Fruit fly (Drosophila melanogaster) S2 (cell line): ENCODE data around the gene Ltn1.

Experiments used
- CG8478 ChIP-seq: fragments of >200 bp; optimal IDR thresholded peaks from 2 replicates; lab custom pipeline; 2018
- CTCF ChIP-seq, 2 experiments: fragments of >200 bp; optimal IDR thresholded peaks; 2 replicates each; lab custom pipeline; 2018

The Ltn1 gene

DNA sequence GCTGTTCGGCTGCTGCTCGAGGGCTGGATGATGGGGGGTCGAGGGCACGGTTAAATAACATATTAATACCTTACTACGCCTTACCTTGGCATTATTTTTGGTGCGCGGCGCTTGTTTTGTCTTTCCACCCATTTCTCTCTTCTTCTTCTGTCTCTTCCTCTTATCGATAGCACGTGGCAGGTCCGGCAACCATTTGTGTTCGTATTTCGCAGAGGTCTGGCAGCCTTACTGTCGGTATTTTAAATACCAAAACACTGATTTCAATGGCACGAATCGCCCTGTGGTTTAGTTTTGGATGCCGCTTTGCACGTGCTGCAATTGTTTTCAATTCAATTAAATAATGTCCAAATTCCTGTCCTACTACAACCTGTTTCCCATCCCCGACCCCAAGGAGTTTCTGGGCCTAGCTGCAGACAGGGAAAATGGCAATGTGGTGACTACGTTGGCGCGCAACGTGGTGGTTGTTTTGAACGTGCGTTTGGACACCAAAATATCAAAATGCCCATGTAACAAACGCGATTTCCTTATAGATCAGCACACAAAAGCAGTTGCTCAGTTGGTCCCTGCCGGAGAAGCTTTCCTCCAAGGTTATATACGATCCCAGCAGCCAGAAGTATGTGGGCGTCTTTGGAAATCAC, at the start of gene Ltn1, which contains the start of gene CG9300:
TSS of gene Ltn1 (minus strand) at position 155 of the 638 bp plus-strand sequence.
TSS of gene CG9300 (plus strand) at position 285 of the 638 bp plus-strand sequence.
- no peak for TF ChIP-seq CG8478 (lab: Kevin White, UChicago)
- peak in 1 of 2 experiments; percentile 39 for TF ChIP-seq CTCF (optimal IDR thresholded peaks at IDR 0.05; lab: Kevin White, UChicago)

DNA sequence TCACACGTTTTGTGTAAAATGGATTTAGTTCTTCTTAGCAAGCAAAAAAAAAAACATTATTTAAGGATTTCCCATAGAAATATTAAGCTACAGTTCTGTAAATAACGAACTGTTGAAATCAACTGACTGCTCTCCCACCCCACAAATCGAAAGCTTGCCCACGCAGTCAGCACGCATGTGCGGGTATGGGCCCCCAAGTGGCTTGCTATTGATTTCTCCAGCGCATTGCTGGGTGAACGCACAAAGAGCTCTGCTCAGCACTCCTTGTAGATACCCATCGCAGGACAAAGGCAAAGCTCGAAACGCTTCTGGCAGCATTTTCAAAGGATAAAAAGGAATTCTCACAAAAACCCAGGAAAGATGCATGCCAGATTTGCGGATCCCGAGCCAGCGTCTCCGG, 49.3 kb upstream of the Ltn1 start, which contains the start of gene CG9368:
TSS of gene CG9368 (plus strand) at position 221 of the 400 bp plus-strand sequence.
- TF ChIP-seq CTCF (optimal IDR thresholded peaks at IDR 0.05; lab: Kevin White, UChicago) (no peak), CG8478 (lab: Kevin White, UChicago) (no peak)

DNA sequence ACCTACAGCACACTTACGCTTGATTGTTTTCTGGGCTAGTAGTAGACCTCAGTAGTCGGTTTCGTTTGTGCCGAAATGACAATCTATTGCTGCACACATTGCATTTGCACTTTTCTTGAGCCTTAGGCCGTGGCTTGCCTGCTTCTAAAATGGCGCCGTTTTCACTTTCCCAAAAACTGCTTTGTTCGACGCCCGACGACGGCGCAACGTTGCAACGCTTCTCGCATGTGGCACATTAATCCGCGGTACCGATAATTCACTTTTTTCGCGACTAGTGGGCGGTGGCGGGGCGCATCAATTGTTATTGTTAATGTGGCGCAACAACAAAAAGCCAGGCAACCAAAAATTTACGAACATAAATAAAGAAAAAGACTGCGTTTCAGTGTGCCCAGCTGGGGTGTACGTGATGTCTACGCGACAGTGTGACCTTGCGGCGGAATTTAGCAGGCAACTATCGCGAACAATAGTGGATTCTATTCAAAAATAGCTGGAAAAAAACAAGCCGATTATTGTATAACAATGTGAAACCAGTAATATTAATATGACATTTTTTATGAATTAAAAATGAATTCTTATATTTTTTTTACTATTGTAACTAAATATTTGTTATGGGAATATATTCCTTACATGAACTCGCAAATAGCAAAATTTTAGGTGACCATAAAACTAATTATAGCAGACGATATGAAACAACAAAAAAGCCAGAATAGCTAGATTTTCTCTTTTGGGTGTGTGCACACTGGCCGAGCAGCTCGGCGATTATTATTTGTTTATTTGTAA, 46.5 kb upstream of the Ltn1 start, which contains the start of the genes ash1 and Taf6:
TSS of gene ash1 (minus strand) at position 387 of the 780 bp plus-strand sequence.
TSS of gene Taf6 (plus strand) at position 720 of the 780 bp plus-strand sequence.
- no peak for TF ChIP-seq CG8478 (lab: Kevin White, UChicago)
- no peak for TF ChIP-seq CTCF (optimal IDR thresholded peaks at IDR 0.05; lab: Kevin White, UChicago)

DNA sequence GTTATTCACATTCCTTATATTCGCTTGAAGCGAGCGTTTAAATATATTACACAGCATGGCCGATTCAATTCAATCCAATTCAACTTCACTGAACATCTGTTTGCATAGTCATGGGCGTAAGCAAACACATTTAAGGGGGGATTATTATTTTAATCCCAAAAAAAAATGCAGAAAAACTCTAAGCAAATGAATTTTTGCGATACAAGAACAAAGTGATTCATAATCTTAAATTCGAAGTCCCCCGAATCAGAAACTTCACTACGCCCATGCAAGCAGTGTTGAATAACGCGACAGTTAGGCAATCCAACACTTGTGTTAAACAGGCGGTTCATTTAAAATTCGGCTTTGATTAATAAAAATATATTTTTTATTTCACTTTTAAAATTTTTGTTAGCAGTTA, 38.3 kb upstream of the Ltn1 start, which contains the start of gene CG14100:
TSS of gene CG14100 (minus strand) at position 103 of the 400 bp plus-strand sequence.
- TF ChIP-seq CTCF (optimal IDR thresholded peaks at IDR 0.05; lab: Kevin White, UChicago), result no peak
- no peak for TF ChIP-seq CG8478 (lab: Kevin White, UChicago)

DNA sequence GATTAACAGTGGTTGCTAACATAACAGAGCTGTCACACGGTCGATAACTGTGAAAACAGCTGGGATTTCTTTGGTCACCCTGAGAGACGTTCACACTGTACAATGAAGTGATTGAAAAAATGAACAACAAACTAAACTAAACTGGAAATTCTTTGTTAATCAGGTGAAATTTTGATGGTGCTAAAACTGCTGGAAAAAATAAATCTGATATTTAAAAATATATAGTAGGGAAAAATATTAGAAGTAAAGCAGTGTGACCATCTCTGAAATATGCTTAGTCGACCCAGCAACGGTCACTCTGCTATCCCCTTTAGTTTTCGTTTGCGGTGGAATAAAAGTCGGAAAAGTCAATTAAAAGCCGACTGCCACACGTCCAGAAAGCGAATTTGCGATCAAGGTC, 33.9 kb upstream of the Ltn1 start, which contains the start of the genes CG9231 and CG9330:
TSS of gene CG9231 (minus strand) at position 25 of the 400 bp plus-strand sequence.
TSS of gene CG9330 (plus strand) at position 275 of the 400 bp plus-strand sequence.
- TF ChIP-seq CG8478 (lab: Kevin White, UChicago) (no peak), CTCF (optimal IDR thresholded peaks at IDR 0.05; lab: Kevin White, UChicago) (no peak)

DNA sequence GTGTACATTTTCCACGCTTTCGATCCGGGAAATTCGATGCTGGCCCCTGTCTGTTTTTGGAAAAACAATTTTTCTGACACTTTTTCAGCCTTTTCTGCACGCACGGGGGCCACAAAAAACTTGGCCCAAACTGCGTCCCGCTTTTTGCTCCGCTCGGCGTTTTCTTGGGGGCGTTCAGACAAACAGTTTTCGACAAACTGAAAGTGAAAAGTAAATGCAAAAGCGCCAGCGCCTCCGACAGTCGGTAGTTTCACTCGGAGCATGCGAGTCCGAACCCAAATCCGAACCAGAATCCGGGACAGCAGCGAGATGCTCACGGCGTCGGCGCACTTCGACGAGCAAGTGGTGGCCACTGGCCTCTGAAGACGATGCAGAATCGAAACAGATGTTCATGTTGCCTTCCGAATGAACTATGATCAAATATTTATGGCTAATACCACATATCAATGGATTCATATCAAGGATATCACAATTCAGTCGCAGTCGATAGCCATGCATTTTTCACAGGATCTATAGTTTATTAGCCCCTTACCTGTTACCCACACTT, 32.4 kb upstream of the Ltn1 start, which contains the start of gene Shal:
TSS of gene Shal (minus strand) at position 200 of the 547 bp plus-strand sequence.
- no peak for TF ChIP-seq CTCF (optimal IDR thresholded peaks at IDR 0.05; lab: Kevin White, UChicago)
- TF ChIP-seq CG8478 (lab: Kevin White, UChicago), result no peak

DNA sequence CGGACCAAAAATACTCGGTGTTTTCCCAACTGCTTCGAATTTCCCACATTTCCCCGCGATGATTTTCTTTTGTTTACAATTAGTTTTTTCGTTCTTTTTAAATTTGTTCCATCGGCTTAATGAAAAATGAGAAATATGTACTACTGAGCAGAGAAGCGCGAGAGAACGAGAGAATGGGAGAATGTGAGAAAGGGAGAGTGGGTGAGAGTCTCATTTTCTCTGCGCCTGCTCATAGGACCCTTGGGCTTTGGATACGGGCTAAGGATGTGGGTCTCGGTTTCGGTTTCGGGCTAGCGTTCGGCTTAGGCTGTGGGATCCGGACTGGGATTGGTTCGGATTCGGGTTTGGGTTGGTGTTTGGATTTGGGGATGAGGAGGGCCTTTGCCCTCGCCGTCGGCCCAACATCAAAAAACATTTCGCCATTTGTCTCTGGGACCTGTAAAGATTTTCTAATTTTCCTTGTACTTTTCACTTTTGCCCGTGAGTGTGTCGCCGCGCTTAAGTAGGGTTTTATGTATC, 28.7 kb upstream of the Ltn1 start:
- TF ChIP-seq CG8478 (lab: Kevin White, UChicago) (no peak), CTCF (optimal IDR thresholded peaks at IDR 0.05; lab: Kevin White, UChicago) (no peak)

DNA sequence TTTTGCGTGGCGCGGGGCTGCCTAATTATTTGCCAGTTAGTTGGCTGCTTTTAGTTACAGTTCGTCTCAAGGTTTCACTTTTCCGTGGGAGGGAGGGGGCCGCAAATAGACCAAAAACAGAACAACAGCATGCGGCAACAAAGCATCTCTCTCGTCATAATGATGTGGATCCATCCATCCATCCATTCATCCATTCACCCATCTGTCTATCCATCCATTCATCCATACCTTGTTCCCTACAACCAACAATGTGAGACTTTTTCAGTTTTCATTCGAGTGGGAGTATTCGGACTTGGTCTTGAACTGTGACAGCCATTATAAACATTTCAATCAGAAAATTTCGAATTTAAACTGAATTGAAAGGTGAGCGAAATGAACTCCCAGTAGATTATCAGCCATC, 27.3 kb upstream of the Ltn1 start:
- TF ChIP-seq CG8478 (lab: Kevin White, UChicago) (no peak), CTCF (optimal IDR thresholded peaks at IDR 0.05; lab: Kevin White, UChicago) (no peak)

DNA sequence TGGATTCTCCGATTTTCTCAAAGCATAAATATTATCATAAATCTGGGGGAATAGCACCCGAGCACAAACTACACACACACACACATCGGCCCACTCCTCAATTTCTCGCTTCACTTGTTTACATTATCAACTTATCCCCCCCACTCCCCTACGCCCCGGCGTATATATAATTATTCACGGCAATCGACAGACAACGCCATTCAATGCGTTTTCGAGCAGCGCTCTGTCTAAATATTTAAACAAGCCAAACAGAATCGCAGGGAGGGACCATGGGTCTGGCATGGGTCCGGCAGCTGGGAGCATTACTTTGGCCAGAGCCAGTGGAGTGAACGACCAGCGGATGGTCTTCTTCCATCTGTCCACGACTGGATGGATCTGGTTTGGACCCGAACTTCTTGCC, 23.6 kb upstream of the Ltn1 start:
- TF ChIP-seq CTCF (optimal IDR thresholded peaks at IDR 0.05; lab: Kevin White, UChicago), result no peak
- no peak for TF ChIP-seq CG8478 (lab: Kevin White, UChicago)

DNA sequence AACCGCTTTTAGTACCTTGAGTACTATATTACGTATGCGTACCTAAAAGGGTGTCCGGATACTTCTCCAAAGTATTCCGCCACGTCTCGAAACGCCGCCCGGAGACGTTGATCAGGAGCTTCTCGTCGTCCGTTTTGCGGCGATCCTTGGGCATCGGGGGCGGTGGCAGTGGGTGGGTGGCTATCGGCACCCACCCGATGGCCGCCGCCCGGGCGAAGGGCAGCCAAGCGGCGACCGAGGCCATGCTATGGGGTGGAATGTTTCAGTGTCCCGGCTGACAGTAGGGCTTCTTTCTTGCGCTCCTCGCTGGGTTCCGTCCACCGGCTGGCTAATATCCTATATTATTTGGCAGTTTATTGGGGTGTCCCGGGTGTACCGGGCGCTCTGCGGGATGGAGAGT, 22.4 kb upstream of the Ltn1 start:
- TF ChIP-seq CG8478 (lab: Kevin White, UChicago) (no peak), CTCF (optimal IDR thresholded peaks at IDR 0.05; lab: Kevin White, UChicago) (no peak)

DNA sequence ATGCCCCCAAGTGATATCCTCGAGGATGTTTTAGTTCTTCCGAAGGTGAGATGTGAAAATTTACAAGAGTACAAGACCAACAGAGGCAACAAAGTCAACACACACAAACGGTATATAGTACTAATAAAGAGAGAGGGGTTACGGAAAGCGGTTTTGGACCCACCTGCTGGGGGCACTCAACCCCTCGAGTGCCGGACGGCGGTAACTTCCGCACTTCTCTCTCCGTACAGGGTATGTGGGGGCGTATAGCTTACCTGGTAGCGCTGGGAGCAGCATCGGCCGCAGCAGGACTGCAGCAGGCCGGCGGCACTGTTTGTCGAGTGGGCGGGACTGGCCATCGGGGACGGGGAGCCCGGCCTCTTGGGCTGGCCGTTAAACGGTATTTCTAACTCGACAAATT, 17.3 kb upstream of the Ltn1 start:
- TF ChIP-seq CTCF (optimal IDR thresholded peaks at IDR 0.05; lab: Kevin White, UChicago) (no peak), CG8478 (lab: Kevin White, UChicago) (no peak)

DNA sequence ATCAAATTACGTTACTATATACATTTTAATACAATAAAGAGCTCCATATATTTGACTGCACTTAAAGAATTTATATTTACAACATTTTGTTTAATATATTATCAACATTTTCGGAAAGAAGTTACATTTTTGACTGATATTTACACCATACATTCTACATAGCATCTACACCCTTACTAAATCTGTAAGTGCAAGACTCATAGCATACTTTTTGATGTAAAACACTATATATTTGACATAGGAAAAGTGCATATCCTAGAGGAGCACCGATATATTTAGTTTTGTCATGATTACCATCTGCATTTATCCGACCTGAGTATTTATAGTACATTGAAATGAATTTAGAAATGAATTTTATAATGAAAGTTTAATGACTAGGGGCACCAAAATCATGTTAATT, 16.9 kb upstream of the Ltn1 start:
- TF ChIP-seq CTCF (optimal IDR thresholded peaks at IDR 0.05; lab: Kevin White, UChicago) (peak; percentile 10 to 50), CG8478 (lab: Kevin White, UChicago) (no peak)

DNA sequence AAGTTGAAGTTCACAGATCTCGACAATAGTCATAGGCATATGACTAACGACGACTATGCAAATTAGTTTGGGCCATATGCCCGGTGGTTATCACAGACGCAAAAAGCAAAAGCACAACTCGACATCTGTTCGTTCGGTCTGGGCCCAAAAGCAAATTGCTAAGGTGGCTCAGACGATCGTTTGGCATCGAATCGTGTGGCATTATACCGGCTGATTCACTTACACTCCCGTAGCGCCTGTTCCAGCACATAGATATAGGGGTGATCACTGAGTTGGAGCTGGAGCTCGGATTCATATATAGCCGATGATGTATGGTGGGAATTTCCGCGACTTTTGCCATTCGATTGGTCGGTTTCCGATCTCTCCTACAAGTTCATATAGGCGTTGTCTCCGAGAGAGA, 14.0 kb upstream of the Ltn1 start:
- TF ChIP-seq CTCF (optimal IDR thresholded peaks at IDR 0.05; lab: Kevin White, UChicago) (no peak), CG8478 (lab: Kevin White, UChicago) (no peak)
